Fruit fly (Drosophila melanogaster) whole organism, embryonic: ENCODE results near the gene nudE.

Experiments used
- Aef1 ChIP-seq: fragments of 200-800 bp; sonication (Bioruptor generic); IDR thresholded peaks from 3 replicates; pipeline ENCODE4 v1.3.6; 2022; ENCODE audit warnings: missing biosample characterization, missing genetic modification characterization
- CG11723 ChIP-seq: fragments of 200-800 bp; sonication (Bioruptor generic); optimal IDR thresholded peaks from 2 replicates; lab custom pipeline; 2017; ENCODE audit warnings: missing biosample characterization, mild to moderate bottlenecking, missing genetic modification characterization
- CG13624 ChIP-seq: fragments of 200-800 bp; sonication (Bioruptor generic); optimal IDR thresholded peaks from 2 replicates; lab custom pipeline; 2016; ENCODE audit warnings: missing biosample characterization, missing genetic modification characterization
- CG1602 ChIP-seq: fragments of 200-800 bp; sonication (Bioruptor generic); optimal IDR thresholded peaks from 3 replicates; lab custom pipeline; 2016; ENCODE audit warnings: missing biosample characterization, missing genetic modification characterization
- CG17912 ChIP-seq: fragments of 200-800 bp; sonication (Bioruptor generic); optimal IDR thresholded peaks from 2 replicates; lab custom pipeline; 2018; ENCODE audit warnings: missing biosample characterization, mild to moderate bottlenecking, missing genetic modification characterization
- CG2678 ChIP-seq: fragments of 200-800 bp; sonication (Bioruptor generic); optimal IDR thresholded peaks from 3 replicates; lab custom pipeline; 2019; ENCODE audit warnings: missing biosample characterization, mild to moderate bottlenecking, missing genetic modification characterization, moderate library complexity
- CG2712 ChIP-seq: fragments of 200-800 bp; optimal IDR thresholded peaks from 3 replicates; lab custom pipeline; 2019; ENCODE audit warnings: missing biosample characterization, mild to moderate bottlenecking, missing genetic modification characterization, moderate library complexity
- CG30020 ChIP-seq: fragments of 200-800 bp; optimal IDR thresholded peaks from 2 replicates; lab custom pipeline; 2019; ENCODE audit warnings: missing biosample characterization, mild to moderate bottlenecking, missing genetic modification characterization, moderate library complexity
- CG3281 ChIP-seq: fragments of 200-800 bp; sonication (Bioruptor generic); optimal IDR thresholded peaks from 3 replicates; lab custom pipeline; 2017; ENCODE audit warnings: missing biosample characterization, mild to moderate bottlenecking, missing genetic modification characterization
- CG34422 ChIP-seq: fragments of 200-800 bp; sonication (Bioruptor generic); IDR thresholded peaks from 3 replicates; pipeline ENCODE4 v1.3.6; 2022; ENCODE audit warnings: missing biosample characterization, missing genetic modification characterization
- CG4328 ChIP-seq: fragments of 200-800 bp; sonication (Bioruptor generic); optimal IDR thresholded peaks from 3 replicates; lab custom pipeline; 2017; ENCODE audit warnings: missing biosample characterization, missing genetic modification reagents, missing genetic modification characterization
- CG43689 ChIP-seq: fragments of 200-800 bp; sonication (Bioruptor generic); IDR thresholded peaks from 2 replicates; pipeline ENCODE4 v1.3.6; 2022; ENCODE audit warnings: missing biosample characterization, missing genetic modification characterization
- CG7357 ChIP-seq: fragments of 200-800 bp; sonication (Bioruptor generic); IDR thresholded peaks from 3 replicates; pipeline ENCODE4 v1.3.6; 2022; ENCODE audit warnings: missing biosample characterization, missing genetic modification characterization
- CG8290 ChIP-seq, 3 experiments: fragments of 200-800 bp; sonication (Bioruptor generic); optimal IDR thresholded peaks; 2 replicates each; lab custom pipeline; 2016 to 2019; ENCODE audit warnings: missing biosample characterization in 3 of 3, missing genetic modification characterization in 3 of 3, mild to moderate bottlenecking in 2 of 3, moderate library complexity in 1 of 3
- D19A ChIP-seq: fragments of 200-800 bp; optimal IDR thresholded peaks from 3 replicates; lab custom pipeline; 2019; ENCODE audit warnings: missing biosample characterization, mild to moderate bottlenecking, missing genetic modification characterization, moderate library complexity
- Dek ChIP-seq: fragments of 200-800 bp; sonication (Bioruptor generic); optimal IDR thresholded peaks from 3 replicates; lab custom pipeline; 2019; ENCODE audit warnings: missing biosample characterization, mild to moderate bottlenecking, missing genetic modification characterization, moderate library complexity
- Dip2 ChIP-seq: fragments of 200-800 bp; sonication (Bioruptor generic); IDR thresholded peaks from 2 replicates; pipeline ENCODE4 v1.3.6; 2022; ENCODE audit warnings: missing biosample characterization, missing genetic modification characterization
- Doc3 ChIP-seq: fragments of 200-800 bp; sonication (Bioruptor generic); IDR thresholded peaks from 3 replicates; pipeline ENCODE4 v1.3.6; 2022; ENCODE audit warnings: missing biosample characterization, missing genetic modification characterization; ENCODE audit not compliant: partially characterized antibody
- Hr51 ChIP-seq, 2 experiments: fragments of 200-800 bp; sonication (Bioruptor generic); optimal IDR thresholded peaks; 2 replicates in 1 of 2; 3 replicates in 1 of 2; lab custom pipeline; 2016 to 2018; ENCODE audit warnings: missing biosample characterization in 2 of 2, missing genetic modification characterization in 2 of 2, mild to moderate bottlenecking in 1 of 2, moderate library complexity in 1 of 2
- Nf-YC ChIP-seq: fragments of 200-800 bp; optimal IDR thresholded peaks from 3 replicates; lab custom pipeline; 2019; ENCODE audit warnings: missing biosample characterization, mild to moderate bottlenecking, missing genetic modification characterization, moderate library complexity
- Pdp1 ChIP-seq, 2 experiments: fragments of 200-800 bp; sonication (Bioruptor generic); optimal IDR thresholded peaks; 3 replicates each; lab custom pipeline; 2016; ENCODE audit warnings: missing biosample characterization in 2 of 2, missing genetic modification characterization in 2 of 2, mild to moderate bottlenecking in 1 of 2, moderate library complexity in 1 of 2
- Scr ChIP-seq: fragments of 200-800 bp; sonication (Bioruptor generic); IDR thresholded peaks from 2 replicates; pipeline ENCODE4 v1.3.6; 2022; ENCODE audit warnings: missing biosample characterization, missing genetic modification characterization; ENCODE audit not compliant: partially characterized antibody
- Sox100B ChIP-seq: fragments of 200-800 bp; sonication (Bioruptor generic); optimal IDR thresholded peaks from 3 replicates; lab custom pipeline; 2018; ENCODE audit warnings: missing biosample characterization, mild to moderate bottlenecking, missing genetic modification characterization
- Xrp1 ChIP-seq: fragments of 200-800 bp; sonication (Bioruptor generic); IDR thresholded peaks from 2 replicates; pipeline ENCODE4 v1.3.6; 2022; ENCODE audit warnings: missing biosample characterization, missing genetic modification characterization
- bigmax ChIP-seq: fragments of 200-800 bp; sonication (Bioruptor generic); optimal IDR thresholded peaks from 2 replicates; lab custom pipeline; 2018; ENCODE audit warnings: missing biosample characterization, mild to moderate bottlenecking, missing genetic modification characterization
- bsh ChIP-seq, 2 experiments: fragments of 200-800 bp; sonication (Bioruptor generic); optimal IDR thresholded peaks; 2 replicates each; lab custom pipeline; 2017 to 2018; ENCODE audit warnings: mild to moderate bottlenecking in 2 of 2, missing biosample characterization in 2 of 2, missing genetic modification characterization in 2 of 2, moderate library complexity in 1 of 2
- cas ChIP-seq: fragments of 200-800 bp; sonication (Bioruptor generic); IDR thresholded peaks from 2 replicates; pipeline ENCODE4 v1.3.6; 2022; ENCODE audit warnings: missing biosample characterization, missing genetic modification characterization
- chm ChIP-seq: fragments of 200-800 bp; sonication (Bioruptor generic); IDR thresholded peaks from 2 replicates; pipeline ENCODE4 v1.3.6; 2022; ENCODE audit warnings: missing biosample characterization, missing genetic modification characterization
- crc ChIP-seq: fragments of 200-800 bp; sonication (Bioruptor generic); optimal IDR thresholded peaks from 2 replicates; lab custom pipeline; 2016; ENCODE audit warnings: missing biosample characterization, missing genetic modification characterization
- cwo ChIP-seq: fragments of 200-800 bp; sonication (Bioruptor generic); optimal IDR thresholded peaks from 3 replicates; lab custom pipeline; 2017; ENCODE audit warnings: missing biosample characterization, missing genetic modification characterization, mild to moderate bottlenecking, moderate library complexity, missing genetic modification reagents
- ems ChIP-seq: fragments of 200-800 bp; sonication (Bioruptor generic); optimal IDR thresholded peaks from 3 replicates; lab custom pipeline; 2016; ENCODE audit warnings: missing biosample characterization, missing genetic modification characterization
- ewg ChIP-seq: fragments of 200-800 bp; sonication (Bioruptor generic); optimal IDR thresholded peaks from 3 replicates; lab custom pipeline; 2017; ENCODE audit warnings: mild to moderate bottlenecking, missing biosample characterization, missing genetic modification reagents, missing genetic modification characterization
- exex ChIP-seq: fragments of 200-800 bp; sonication (Bioruptor generic); optimal IDR thresholded peaks from 4 replicates; lab custom pipeline; 2018; ENCODE audit warnings: missing biosample characterization, mild to moderate bottlenecking, missing genetic modification characterization, moderate library complexity
- gcm ChIP-seq: fragments of 200-800 bp; sonication (Bioruptor generic); optimal IDR thresholded peaks from 2 replicates; lab custom pipeline; 2019; ENCODE audit warnings: missing biosample characterization, mild to moderate bottlenecking, missing genetic modification characterization, moderate library complexity
- gfzf ChIP-seq: fragments of 200-800 bp; sonication (Bioruptor generic); optimal IDR thresholded peaks from 2 replicates; lab custom pipeline; 2016; ENCODE audit warnings: missing biosample characterization, mild to moderate bottlenecking, missing genetic modification characterization, moderate library complexity
- hkb ChIP-seq, 2 experiments: fragments of 200-800 bp in 1 of 2; fragments of >200 bp in 1 of 2; sonication (Bioruptor generic) in 1 of 2; IDR thresholded peaks in 1 of 2; optimal IDR thresholded peaks in 1 of 2; 2 replicates each; pipeline versions ENCODE4 v1.3.6 to Lab custom; 2017 to 2022; ENCODE audit warnings: missing biosample characterization in 1 of 2, missing genetic modification characterization in 1 of 2
- kni ChIP-seq: fragments of 200-800 bp; sonication (Bioruptor generic); optimal IDR thresholded peaks from 3 replicates; lab custom pipeline; 2017; ENCODE audit warnings: mild to moderate bottlenecking, missing biosample characterization, missing genetic modification reagents, missing genetic modification characterization
- nerfin-2 ChIP-seq: fragments of 200-800 bp; sonication (Bioruptor generic); IDR thresholded peaks from 2 replicates; pipeline ENCODE4 v1.3.6; 2022; ENCODE audit warnings: missing biosample characterization, missing genetic modification characterization; ENCODE audit not compliant: partially characterized antibody
- odd ChIP-seq: fragments of 200-800 bp; sonication (Bioruptor generic); optimal IDR thresholded peaks from 2 replicates; lab custom pipeline; 2017; ENCODE audit warnings: missing biosample characterization, mild to moderate bottlenecking, missing genetic modification characterization
- prd ChIP-seq, 3 experiments: fragments of >200 bp in 2 of 3; fragments of 200-800 bp in 1 of 3; sonication (Bioruptor generic) in 1 of 3; optimal IDR thresholded peaks in 2 of 3; IDR thresholded peaks in 1 of 3; 2 replicates in 2 of 3; 3 replicates in 1 of 3; pipeline versions ENCODE4 v1.3.6 to Lab custom; 2017 to 2022; ENCODE audit warnings: missing biosample characterization in 1 of 3, missing genetic modification characterization in 1 of 3
- rib ChIP-seq: fragments of 200-800 bp; sonication (Bioruptor generic); IDR thresholded peaks from 2 replicates; pipeline ENCODE4 v1.3.6; 2022; ENCODE audit warnings: missing biosample characterization, missing genetic modification characterization
- sd ChIP-seq: fragments of 200-800 bp; sonication (Bioruptor generic); optimal IDR thresholded peaks from 3 replicates; lab custom pipeline; 2018; ENCODE audit warnings: missing biosample characterization, mild to moderate bottlenecking, missing genetic modification characterization, moderate library complexity
- sens ChIP-seq: fragments of 200-800 bp; sonication (Bioruptor generic); peaks from one replicate; lab custom pipeline; 2016; ENCODE audit warnings: missing biosample characterization, missing genetic modification characterization
- seq ChIP-seq: fragments of 200-800 bp; sonication (Bioruptor generic); IDR thresholded peaks from 2 replicates; pipeline ENCODE4 v1.3.6; 2022; ENCODE audit warnings: missing biosample characterization, missing genetic modification characterization
- sisA ChIP-seq: fragments of 200-800 bp; sonication (Bioruptor generic); IDR thresholded peaks from 2 replicates; pipeline ENCODE4 v1.3.6; 2022; ENCODE audit warnings: missing biosample characterization, missing genetic modification characterization
- sug ChIP-seq: fragments of 200-800 bp; optimal IDR thresholded peaks from 2 replicates; lab custom pipeline; 2019; ENCODE audit warnings: missing biosample characterization, mild to moderate bottlenecking, missing genetic modification characterization, moderate library complexity
- tap ChIP-seq: fragments of 200-800 bp; optimal IDR thresholded peaks from 3 replicates; lab custom pipeline; 2019; ENCODE audit warnings: missing biosample characterization, mild to moderate bottlenecking, missing genetic modification characterization, moderate library complexity
- vfl ChIP-seq: fragments of 200-800 bp; sonication (Bioruptor generic); optimal IDR thresholded peaks from 2 replicates; lab custom pipeline; 2016; ENCODE audit warnings: missing biosample characterization, missing genetic modification characterization

The nudE gene

dm6 chr3L:9897164-9897783 is 1.8 kb upstream of the nudE start (continued):
- no peak for TF ChIP-seq D19A (tag; lab: Kevin White, UChicago)
- TF ChIP-seq gcm = no peak
- TF ChIP-seq seq (GFP tag; lab: Robert Waterston, UW) = no peak
- no peak for TF ChIP-seq CG30020 (tag; lab: Kevin White, UChicago)
- TF ChIP-seq Dip2 = no peak
- no peak for TF ChIP-seq Doc3 (GFP tag; lab: Robert Waterston, UW)
- no peak for TF ChIP-seq crc (GFP tag; lab: Kevin White, UChicago)
- TF ChIP-seq rib (GFP tag; lab: Robert Waterston, UW) = peak; percentile 72
- peak; percentile 35 for TF ChIP-seq sd
- no peak for TF ChIP-seq CG43689
- 0 out of 3 replicates have a peak, but pooled peaks have one; percentile 8 for TF ChIP-seq CG34422 (GFP tag; lab: Robert Waterston, UW)
- no peak for TF ChIP-seq kni
- no peak for TF ChIP-seq nerfin-2 (GFP tag; lab: Robert Waterston, UW)
- peak; percentile 23; the same call in 1 of the 2 replicates for TF ChIP-seq sisA (GFP tag; lab: Robert Waterston, UW)
- no peak for TF ChIP-seq ems
- peak; percentile 39 for TF ChIP-seq sug (tag; lab: Kevin White, UChicago)
- TF ChIP-seq vfl = no peak
- 0 out of 2 replicates have a peak, but pooled peaks have one; percentile 29 for TF ChIP-seq Xrp1 (GFP tag; lab: Robert Waterston, UW)
- TF ChIP-seq odd (GFP tag; lab: Kevin White, UChicago) = no peak
- peak in 1 of 2 experiments; percentile 9 for TF ChIP-seq bsh (GFP tag; optimal IDR thresholded peaks at IDR 0.05; lab: Kevin White, UChicago)
- no peak for TF ChIP-seq Dek (tag; lab: Kevin White, UChicago)
- peak; percentile 14 for TF ChIP-seq CG3281 (GFP tag; lab: Kevin White, UChicago)
- peak; percentile 4 for TF ChIP-seq CG2712 (tag; lab: Kevin White, UChicago)
- no peak for TF ChIP-seq Sox100B (GFP tag; lab: Kevin White, UChicago)
- TF ChIP-seq gfzf (GFP tag; lab: Kevin White, UChicago) = no peak
- no peak for TF ChIP-seq CG17912 (GFP tag; lab: Kevin White, UChicago)
- no peak for TF ChIP-seq CG8290 (GFP tag; optimal IDR thresholded peaks at IDR 0.05; lab: Kevin White, UChicago)
- no peak for TF ChIP-seq CG8290 (tag; optimal IDR thresholded peaks at IDR 0.05; lab: Kevin White, UChicago)
- no peak for TF ChIP-seq ewg (GFP tag; lab: Kevin White, UChicago)
- no peak for TF ChIP-seq CG13624
- no peak for TF ChIP-seq prd (optimal IDR thresholded peaks at IDR 0.05; lab: Kevin White, UChicago)
- TF ChIP-seq prd (GFP tag; IDR thresholded peaks at IDR 0.05; lab: Robert Waterston, UW) = no peak
- no peak for TF ChIP-seq Scr (GFP tag; lab: Robert Waterston, UW)
- TF ChIP-seq bigmax (GFP tag; lab: Kevin White, UChicago) = no peak
- TF ChIP-seq Hr51 (GFP tag; optimal IDR thresholded peaks at IDR 0.05; lab: Kevin White, UChicago) = no peak
- TF ChIP-seq cas (GFP tag; lab: Robert Waterston, UW) = no peak
- peak; percentile 3 for TF ChIP-seq cwo (GFP tag; lab: Kevin White, UChicago)
- no peak for TF ChIP-seq CG7357 (GFP tag; lab: Robert Waterston, UW)
- TF ChIP-seq CG4328 (GFP tag; lab: Kevin White, UChicago) = no peak
- no peak for TF ChIP-seq Aef1 (GFP tag; lab: Robert Waterston, UW)
- TF ChIP-seq CG11723 = no peak
- TF ChIP-seq Pdp1 (GFP tag; optimal IDR thresholded peaks at IDR 0.05; lab: Kevin White, UChicago) = peak in 1 of 2 experiments; percentile 2
- TF ChIP-seq CG1602 = no peak
- no peak for TF ChIP-seq Nf-YC
- no peak for TF ChIP-seq tap (tag; lab: Kevin White, UChicago)
- TF ChIP-seq exex = peak; percentile 44
- peak; percentile 68 for TF ChIP-seq sens (GFP tag; lab: Kevin White, UChicago)
- no peak for TF ChIP-seq chm (GFP tag; lab: Robert Waterston, UW)
- TF ChIP-seq hkb (optimal IDR thresholded peaks at IDR 0.05; lab: Kevin White, UChicago) = no peak
- peak; percentile 33; the same call in 1 of the 2 replicates for TF ChIP-seq hkb (GFP tag; IDR thresholded peaks at IDR 0.05; lab: Robert Waterston, UW)
- peak; percentile 35 for TF ChIP-seq CG2678 (tag; lab: Kevin White, UChicago)
